Fruit fly (Drosophila melanogaster): ENCODE data around the gene fabp.
A peak's percentile ranks its signal among the peaks of the same experiment; 100 is the strongest.

fabp gene

DNA sequence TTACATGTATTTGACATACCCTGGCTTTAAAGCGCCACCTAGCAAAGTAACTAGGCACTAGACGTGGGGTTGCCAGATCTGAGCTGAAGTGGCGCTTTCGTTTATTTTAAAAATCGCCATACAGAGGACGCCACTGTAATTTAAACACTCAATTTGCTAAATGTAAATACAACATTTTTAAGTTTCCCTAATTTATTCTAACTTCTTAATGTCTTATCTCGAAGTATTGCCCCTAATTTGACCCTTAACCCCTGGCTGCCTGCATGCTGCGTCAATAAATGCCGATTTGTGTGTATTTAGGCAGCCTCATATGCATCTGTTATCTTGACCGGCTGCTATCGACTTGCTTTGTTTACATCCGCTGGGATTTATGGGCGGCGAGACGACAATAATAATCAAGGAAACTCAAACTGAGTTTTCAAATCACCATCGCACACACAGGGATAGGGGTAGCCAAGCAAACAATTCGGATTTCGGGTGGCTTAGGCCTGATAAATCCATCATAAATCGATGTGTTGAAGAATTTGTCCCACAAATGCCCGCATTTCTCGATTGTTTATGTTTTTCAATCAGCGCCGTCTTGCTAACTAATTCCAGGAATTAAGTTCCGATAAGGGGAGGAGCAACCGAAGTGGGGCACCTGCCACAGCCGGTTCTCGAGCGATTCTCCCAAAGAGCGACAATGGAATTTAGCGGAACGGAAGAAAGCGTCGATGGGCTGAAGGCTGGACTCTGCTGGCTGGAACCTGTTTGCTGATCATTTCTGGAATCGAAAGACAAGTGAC lies 46.6 kb upstream of the fabp start (continued):
- TF ChIP-seq Hey (tag; optimal IDR thresholded peaks at IDR 0.05) (no peak), CG2120 (GFP tag; optimal IDR thresholded peaks at IDR 0.05) (peak; percentile 68), CG10979 (tag; optimal IDR thresholded peaks at IDR 0.05) (peak; percentile 49), btn (GFP tag; optimal IDR thresholded peaks at IDR 0.05) (peak; percentile 44), HLH54F (GFP tag; optimal IDR thresholded peaks at IDR 0.05) (peak; percentile 42), CG4820 (GFP tag; optimal IDR thresholded peaks at IDR 0.05) (peak; percentile 72), CG8388 (GFP tag; optimal IDR thresholded peaks at IDR 0.05) (no peak), Tbp (GFP tag; optimal IDR thresholded peaks at IDR 0.05) (no peak), B-H1 (GFP tag; IDR thresholded peaks at IDR 0.05) (no peak; the same call in 2 of the 3 replicates), CG6854 (GFP tag; optimal IDR thresholded peaks at IDR 0.05) (no peak), CG7786 (GFP tag; optimal IDR thresholded peaks at IDR 0.05) (peak; percentile 34), CG16815 (GFP tag; optimal IDR thresholded peaks at IDR 0.05) (peak; percentile 42), CG18619 (GFP tag; optimal IDR thresholded peaks at IDR 0.05) (peak; percentile 32), aop (GFP tag; IDR thresholded peaks at IDR 0.05) (no peak), CG10147 (GFP tag; optimal IDR thresholded peaks at IDR 0.05) (no peak), CG3726 (GFP tag; IDR thresholded peaks at IDR 0.05) (no peak), luna (GFP tag; optimal IDR thresholded peaks at IDR 0.05) (no peak), Dbx (GFP tag; IDR thresholded peaks at IDR 0.05) (peak; percentile 79), H15 (GFP tag; IDR thresholded peaks at IDR 0.05) (peak; percentile 75), CG14860 (GFP tag; IDR thresholded peaks at IDR 0.05; ENCODE audit: partially characterized antibody) (no peak), Oli (tag; optimal IDR thresholded peaks at IDR 0.05) (peak; percentile 15), TFAM (GFP tag; optimal IDR thresholded peaks at IDR 0.05) (no peak), CG1792 (GFP tag; optimal IDR thresholded peaks at IDR 0.05) (no peak), CG34376 (GFP tag; optimal IDR thresholded peaks at IDR 0.05) (no peak), stc (GFP tag; IDR thresholded peaks at IDR 0.05) (peak; percentile 9; the same call in 1 of the 2 replicates), pfk (GFP tag; optimal IDR thresholded peaks at IDR 0.05) (no peak), onecut (GFP tag; IDR thresholded peaks at IDR 0.05) (peak; percentile 67), fd102C (GFP tag; optimal IDR thresholded peaks at IDR 0.05) (peak; percentile 9), Dip2 (GFP tag; IDR thresholded peaks at IDR 0.05) (peak; percentile 87), emc (GFP tag; optimal IDR thresholded peaks at IDR 0.05) (peak; percentile 30), CG43689 (GFP tag; IDR thresholded peaks at IDR 0.05) (no peak), CG9817 (tag; optimal IDR thresholded peaks at IDR 0.05) (peak; percentile 63), Hr78 (GFP tag; optimal IDR thresholded peaks at IDR 0.05) (peak in 1 of 2 experiments; percentile 98), gcm (GFP tag; optimal IDR thresholded peaks at IDR 0.05) (peak; percentile 89), Doc3 (GFP tag; IDR thresholded peaks at IDR 0.05; ENCODE audit: partially characterized antibody) (no peak), ERR (GFP tag; optimal IDR thresholded peaks at IDR 0.05) (peak; percentile 4), Lpt (GFP tag; optimal IDR thresholded peaks at IDR 0.05) (no peak), NfI (GFP tag; optimal IDR thresholded peaks at IDR 0.05) (peak; percentile 64), HLH4C (GFP tag; IDR thresholded peaks at IDR 0.05; ENCODE audit: partially characterized antibody) (no peak), ATbp (GFP tag; optimal IDR thresholded peaks at IDR 0.05) (peak; percentile 1), da (GFP tag; optimal IDR thresholded peaks at IDR 0.05) (peak; percentile 24), CG12942 (GFP tag; optimal IDR thresholded peaks at IDR 0.05) (peak; percentile 62), Atf-2 (GFP tag; optimal IDR thresholded peaks at IDR 0.05) (peak; percentile 62), tna (GFP tag; IDR thresholded peaks at IDR 0.05; ENCODE audit: partially characterized antibody) (no peak), CG13624 (GFP tag; optimal IDR thresholded peaks at IDR 0.05) (peak; percentile 63), CG10462 (GFP tag; optimal IDR thresholded peaks at IDR 0.05) (peak; percentile 43), lbe (GFP tag; optimal IDR thresholded peaks at IDR 0.05) (no peak), CG12659 (GFP tag; optimal IDR thresholded peaks at IDR 0.05) (peak; percentile 43), sob (GFP tag; IDR thresholded peaks at IDR 0.05) (peak; percentile 81)
